Worm (Caenorhabditis elegans) whole organism, L1 larva: ENCODE measurements around the gene str-19.
"Not testable (repeated sequence)": the region's sequence is repeated elsewhere in the genome, so short reads cannot be mapped to it uniquely, and the experiment has no call there.

Experiments
- C16A3.4 ChIP-seq: fragments of 150-350 bp; optimal IDR thresholded peaks from 2 replicates; lab custom pipeline; 2014; ENCODE audit warnings: missing biosample characterization, missing genetic modification characterization
- aha-1 ChIP-seq: fragments of 150-350 bp; optimal IDR thresholded peaks from 2 replicates; lab custom pipeline; 2014; ENCODE audit warnings: missing biosample characterization, missing genetic modification characterization
- ceh-63 ChIP-seq: fragments of 200-800 bp; sonication (Bioruptor generic); optimal IDR thresholded peaks from 2 replicates; lab custom pipeline; 2018; ENCODE audit warnings: mild to moderate bottlenecking, missing genetic modification characterization, missing compliant biosample characterization
- ceh-8 ChIP-seq: fragments of 200-800 bp; sonication (Bioruptor generic); optimal IDR thresholded peaks from 2 replicates; lab custom pipeline; 2018; ENCODE audit warnings: mild to moderate bottlenecking, missing genetic modification characterization, moderate library complexity, missing compliant biosample characterization
- ceh-88 ChIP-seq: fragments of 200-800 bp; sonication (Bioruptor generic); IDR thresholded peaks from 2 replicates; pipeline ENCODE4 v1.3.6; 2022; ENCODE audit warnings: missing genetic modification characterization, missing compliant biosample characterization
- ces-1 ChIP-seq: fragments of 150-350 bp; optimal IDR thresholded peaks from 2 replicates; lab custom pipeline; 2014; ENCODE audit warnings: missing biosample characterization, missing genetic modification reagents, missing genetic modification characterization
- dpl-1 ChIP-seq, 3 experiments: fragments of 150-350 bp in 2 of 3; sonication (generic microtip) in 1 of 3; optimal IDR thresholded peaks; 2 replicates each; lab custom pipeline; 2014 to 2017; ENCODE audit warnings: missing biosample characterization in 3 of 3, missing genetic modification characterization in 3 of 3, missing genetic modification reagents in 3 of 3
- efl-3 ChIP-seq: fragments of 200-800 bp; sonication (Bioruptor generic); optimal IDR thresholded peaks from 2 replicates; lab custom pipeline; 2018; ENCODE audit warnings: mild to moderate bottlenecking, missing genetic modification characterization, missing compliant biosample characterization
- egl-13 ChIP-seq: sonication (generic microtip); optimal IDR thresholded peaks from 2 replicates; lab custom pipeline; 2016; ENCODE audit warnings: missing genotype, missing genetic modification reagents, missing genetic modification characterization, missing compliant biosample characterization
- elt-3 ChIP-seq, 6 experiments: fragments of 150-350 bp in 1 of 6; sonication (generic microtip); optimal IDR thresholded peaks; 2 replicates each; lab custom pipeline; 2017 to 2018; ENCODE audit warnings: missing biosample characterization in 6 of 6, missing genetic modification characterization in 6 of 6, inconsistent platforms in 1 of 6
- ets-5 ChIP-seq: fragments of 200-800 bp; sonication (Bioruptor generic); IDR thresholded peaks from 2 replicates; pipeline ENCODE4 v1.3.6; 2022; ENCODE audit warnings: missing genetic modification characterization, missing compliant biosample characterization
- fos-1 ChIP-seq: fragments of 150-350 bp; optimal IDR thresholded peaks from 2 replicates; lab custom pipeline; 2014; ENCODE audit warnings: missing biosample characterization, missing genetic modification characterization
- grh-1 ChIP-seq: fragments of 200-800 bp; sonication (Bioruptor generic); IDR thresholded peaks from 2 replicates; pipeline ENCODE4 v1.3.6; 2022; ENCODE audit warnings: missing genetic modification reagents, missing genetic modification characterization, missing compliant biosample characterization
- lin-15B ChIP-seq: fragments of 150-350 bp; sonication (generic microtip); optimal IDR thresholded peaks from 3 replicates; lab custom pipeline; 2014; ENCODE audit warnings: missing biosample characterization, missing genetic modification characterization
- lin-35 ChIP-seq, 2 experiments: fragments of 150-350 bp; optimal IDR thresholded peaks; 2 replicates each; lab custom pipeline; 2014; ENCODE audit warnings: missing biosample characterization in 2 of 2, missing genetic modification characterization in 2 of 2, missing genetic modification reagents in 2 of 2
- lin-39 ChIP-seq: fragments of 150-350 bp; optimal IDR thresholded peaks from 2 replicates; lab custom pipeline; 2014; ENCODE audit warnings: missing biosample characterization, missing genetic modification reagents, missing genetic modification characterization
- mab-9 ChIP-seq: fragments of 200-800 bp; sonication (Bioruptor generic); IDR thresholded peaks from 2 replicates; pipeline ENCODE4 v1.3.6; 2022; ENCODE audit warnings: missing genetic modification reagents, missing genetic modification characterization, missing compliant biosample characterization
- mef-2 ChIP-seq: fragments of 150-350 bp; optimal IDR thresholded peaks from 2 replicates; lab custom pipeline; 2014; ENCODE audit warnings: missing biosample characterization, missing genetic modification characterization
- nhr-12 ChIP-seq: sonication (generic microtip); optimal IDR thresholded peaks from 2 replicates; lab custom pipeline; 2017; ENCODE audit warnings: missing biosample characterization, missing genetic modification characterization
- nhr-19 ChIP-seq: fragments of 200-800 bp; sonication (Bioruptor generic); conservative IDR thresholded peaks from 2 replicates; pipeline ENCODE4 v1.3.6; 2022; ENCODE audit warnings: missing genetic modification characterization, missing compliant biosample characterization
- nhr-237 ChIP-seq: fragments of 150-350 bp; optimal IDR thresholded peaks from 2 replicates; lab custom pipeline; 2014; ENCODE audit warnings: missing biosample characterization, missing genetic modification characterization
- nhr-28 ChIP-seq: fragments of 150-350 bp; optimal IDR thresholded peaks from 2 replicates; lab custom pipeline; 2014; ENCODE audit warnings: missing biosample characterization, missing genetic modification characterization
- nhr-76 ChIP-seq: sonication (generic microtip); optimal IDR thresholded peaks from 2 replicates; lab custom pipeline; 2017; ENCODE audit warnings: missing biosample characterization, missing genetic modification characterization
- nhr-85 ChIP-seq: sonication (generic microtip); peaks from one replicate; lab custom pipeline; 2016; ENCODE audit warnings: missing genetic modification characterization, inconsistent platforms, missing compliant biosample characterization
- nhr-90 ChIP-seq: sonication (generic microtip); optimal IDR thresholded peaks from 2 replicates; lab custom pipeline; 2016; ENCODE audit warnings: mild to moderate bottlenecking, missing genetic modification characterization, missing compliant biosample characterization; ENCODE audit not compliant: poor library complexity
- rnt-1 ChIP-seq: sonication (generic microtip); optimal IDR thresholded peaks from 2 replicates; lab custom pipeline; 2016; ENCODE audit warnings: mild to moderate bottlenecking, missing genetic modification characterization, moderate library complexity, missing compliant biosample characterization
- skn-1 ChIP-seq: fragments of 150-350 bp; optimal IDR thresholded peaks from 2 replicates; lab custom pipeline; 2014; ENCODE audit warnings: missing biosample characterization, missing genetic modification characterization
- snpc-4 ChIP-seq: fragments of 150-350 bp; optimal IDR thresholded peaks from 2 replicates; lab custom pipeline; 2014; ENCODE audit warnings: missing biosample characterization, missing genetic modification characterization
- snu-23 ChIP-seq: sonication (generic microtip); optimal IDR thresholded peaks from 2 replicates; lab custom pipeline; 2016; ENCODE audit warnings: missing genetic modification characterization, missing compliant biosample characterization
- sox-4 ChIP-seq: sonication (generic microtip); optimal IDR thresholded peaks from 2 replicates; lab custom pipeline; 2016; ENCODE audit warnings: missing genetic modification characterization, missing compliant biosample characterization
- swsn-7 ChIP-seq: sonication (generic microtip); optimal IDR thresholded peaks from 2 replicates; lab custom pipeline; 2016; ENCODE audit warnings: missing genetic modification characterization, missing compliant biosample characterization
- unc-30 ChIP-seq: sonication (generic microtip); optimal IDR thresholded peaks from 2 replicates; lab custom pipeline; 2017; ENCODE audit warnings: missing biosample characterization, missing genetic modification characterization
- unc-62 ChIP-seq: fragments of 150-350 bp; optimal IDR thresholded peaks from 2 replicates; lab custom pipeline; 2014; ENCODE audit warnings: missing biosample characterization, missing genetic modification reagents, missing genetic modification characterization
- unc-86 ChIP-seq: sonication (generic microtip); optimal IDR thresholded peaks from 2 replicates; lab custom pipeline; 2016; ENCODE audit warnings: missing genetic modification characterization, missing compliant biosample characterization
- unc-98 ChIP-seq: fragments of 200-800 bp; sonication (Bioruptor generic); IDR thresholded peaks from 2 replicates; pipeline ENCODE4 v1.3.6; 2022; ENCODE audit warnings: missing genetic modification characterization, missing compliant biosample characterization
- vab-15 ChIP-seq: sonication (generic microtip); optimal IDR thresholded peaks from 2 replicates; lab custom pipeline; 2017; ENCODE audit warnings: missing genotype, mild to moderate bottlenecking, missing genetic modification characterization, missing compliant biosample characterization
- ztf-11 ChIP-seq, 2 experiments: sonication (generic microtip); optimal IDR thresholded peaks; 2 replicates each; lab custom pipeline; 2016 to 2017; ENCODE audit warnings: missing genetic modification characterization in 2 of 2, missing biosample characterization in 1 of 2, missing compliant biosample characterization in 1 of 2
- ztf-4 ChIP-seq: fragments of 150-350 bp; optimal IDR thresholded peaks from 2 replicates; lab custom pipeline; 2014; ENCODE audit warnings: missing biosample characterization, missing genetic modification characterization

str-19 gene

DNA sequence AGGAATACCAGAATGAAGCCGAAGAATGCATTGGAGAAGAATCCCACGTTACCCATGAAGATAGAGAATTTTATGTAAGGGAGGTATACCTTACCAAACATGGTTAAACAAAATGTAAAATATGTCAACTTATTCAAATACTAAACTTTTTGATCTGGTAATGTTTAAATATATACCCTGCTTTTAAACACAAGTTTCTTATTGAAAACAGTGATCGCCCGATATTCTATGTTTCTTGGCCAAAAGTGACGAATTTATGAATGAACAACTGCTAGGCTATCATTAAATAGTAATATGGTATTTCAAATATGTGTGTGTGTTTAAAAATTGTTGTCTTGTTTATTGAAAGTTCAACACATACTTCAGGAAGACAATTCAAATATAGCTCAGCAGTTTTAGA lies 4.1 kb upstream of the str-19 start, which contains the start of gene T23D5.8:
Gene T23D5.8, minus strand, starts transcription at position 101 of the 400 bp plus-strand sequence.
- TF ChIP-seq aha-1 (tag; lab: Kevin White, UChicago); elt-3 (tag; optimal IDR thresholded peaks at IDR 0.05; lab: Kevin White, UChicago); lin-39: not testable (repeated sequence)

DNA sequence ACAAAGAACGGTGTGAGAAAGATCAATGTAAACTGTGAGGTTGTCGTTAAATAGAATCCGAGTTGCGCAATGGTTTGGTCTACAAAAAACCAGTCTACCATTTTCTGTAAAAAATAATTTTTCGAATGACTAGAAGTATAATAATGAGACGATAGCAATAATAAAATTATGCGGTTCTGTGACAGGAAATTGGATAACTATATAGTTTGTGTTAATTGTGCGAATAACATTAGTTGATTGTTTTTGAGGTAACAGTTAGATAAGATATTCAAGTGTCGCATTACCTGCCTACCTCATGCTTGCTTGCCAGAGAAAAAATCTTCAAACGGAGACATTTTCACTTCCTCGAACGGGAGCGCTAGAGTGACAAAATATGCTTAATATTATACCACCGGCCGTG lies 2.4 kb downstream of the str-19 start, which contains the start of gene str-18:
Gene str-18, minus strand, starts transcription at position 101 of the 400 bp plus-strand sequence.
- TF ChIP-seq mef-2 (tag; lab: Kevin White, UChicago) (no peak), skn-1 (tag; lab: Kevin White, UChicago) (no peak), rnt-1 (tag; lab: Kevin White, UChicago) (no peak), ceh-8 (GFP tag; lab: Kevin White, UChicago) (no peak)

DNA sequence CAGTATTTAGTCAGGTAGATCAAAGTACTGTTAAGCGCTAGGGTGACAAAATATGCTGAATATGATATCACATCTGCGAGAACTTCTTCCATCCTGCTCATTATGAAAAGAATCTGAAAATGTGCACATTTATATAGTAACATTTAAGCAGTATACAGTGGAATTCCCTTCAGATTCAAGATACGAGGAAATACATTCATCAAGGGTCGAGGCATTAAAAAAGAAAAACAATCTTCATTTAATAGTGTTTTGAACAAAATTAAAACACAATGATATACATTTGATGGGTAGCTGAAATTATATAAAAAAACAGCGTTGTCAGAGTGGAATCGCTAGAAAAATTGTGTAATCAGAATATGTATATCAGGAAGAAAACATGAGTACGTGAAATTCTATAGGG lies 8.5 kb downstream of the str-19 start, which contains the start of gene str-27:
Gene str-27, minus strand, starts transcription at position 101 of the 400 bp plus-strand sequence.
- no peak for TF ChIP-seq nhr-12 (tag; lab: Kevin White, UChicago)
- TF ChIP-seq lin-15B (tag; lab: Kevin White, UChicago) = no peak
- TF ChIP-seq swsn-7 (tag; lab: Kevin White, UChicago) = no peak
- no peak for TF ChIP-seq nhr-28
- no peak for TF ChIP-seq mab-9
- no peak for TF ChIP-seq ces-1 (GFP tag; lab: Kevin White, UChicago)
- no peak for TF ChIP-seq ceh-88
- TF ChIP-seq ceh-63 (GFP tag; lab: Kevin White, UChicago) = no peak
- TF ChIP-seq nhr-237 (tag; lab: Kevin White, UChicago) = no peak
- no peak for TF ChIP-seq lin-35 (GFP tag; optimal IDR thresholded peaks at IDR 0.05; lab: Kevin White, UChicago)
- TF ChIP-seq nhr-90 (tag; lab: Kevin White, UChicago) = no peak
- TF ChIP-seq snpc-4 (tag; lab: Kevin White, UChicago) = no peak

DNA sequence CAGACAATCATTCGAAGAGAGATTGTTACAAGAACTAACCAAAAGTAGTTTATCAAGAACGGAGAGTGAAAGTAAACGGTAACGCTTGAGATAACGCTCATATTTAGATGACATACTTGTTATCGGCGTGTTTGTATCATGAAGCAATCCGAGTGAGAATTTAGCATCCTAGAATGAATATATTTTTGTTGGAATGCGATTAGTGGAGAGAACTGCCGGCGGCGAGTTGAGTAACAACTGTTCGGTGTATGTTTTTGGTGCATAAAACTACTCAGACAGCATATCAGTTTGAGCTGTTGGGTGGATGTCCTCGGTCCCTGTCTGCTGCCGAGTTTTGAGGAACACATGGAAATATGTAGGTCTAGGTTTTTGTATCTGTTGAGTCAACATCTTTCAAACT lies 10.7 kb downstream of the str-19 start, which contains the start of gene T23D5.3:
Gene T23D5.3, minus strand, starts transcription at position 101 of the 400 bp plus-strand sequence.
- TF ChIP-seq ztf-4 (tag; lab: Kevin White, UChicago) = no peak
- no peak for TF ChIP-seq unc-86 (tag; lab: Kevin White, UChicago)
- no peak for TF ChIP-seq fos-1 (tag; lab: Kevin White, UChicago)
- TF ChIP-seq lin-39 = no peak
- TF ChIP-seq vab-15 (tag; lab: Kevin White, UChicago) = no peak
- no peak for TF ChIP-seq snu-23 (GFP tag; lab: Kevin White, UChicago)
- no peak for TF ChIP-seq nhr-85
- TF ChIP-seq dpl-1 (GFP tag; optimal IDR thresholded peaks at IDR 0.05; lab: Kevin White, UChicago) = no peak
- no peak for TF ChIP-seq C16A3.4 (tag; lab: Kevin White, UChicago)
- TF ChIP-seq unc-98 (GFP tag; lab: Robert Waterston, UW) = no peak
- no peak for TF ChIP-seq ceh-8 (GFP tag; lab: Kevin White, UChicago)
- no peak for TF ChIP-seq egl-13
- TF ChIP-seq ets-5 (GFP tag; lab: Robert Waterston, UW) = no peak
- no peak for TF ChIP-seq nhr-19
- no peak for TF ChIP-seq nhr-76

DNA sequence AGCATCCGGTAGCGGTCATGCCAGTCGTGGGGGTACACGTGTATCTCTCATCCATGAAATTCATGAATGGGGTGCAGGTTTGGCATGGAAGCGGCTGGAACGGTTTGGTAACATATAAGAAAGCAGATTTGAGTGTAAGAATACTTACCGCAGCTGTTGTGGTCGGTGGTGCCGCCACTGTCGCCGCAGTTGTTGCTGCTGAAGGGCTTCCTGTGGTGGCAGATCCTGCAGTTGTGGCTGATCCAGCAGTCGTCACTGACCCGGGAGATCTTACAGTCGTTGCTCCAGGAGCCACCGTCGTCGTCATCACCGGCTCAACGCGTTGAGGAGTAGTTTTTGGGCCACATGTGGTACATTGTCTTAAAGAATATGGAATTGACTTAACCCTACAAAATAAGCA lies 11.2 kb downstream of the str-19 start:
- TF ChIP-seq grh-1 (GFP tag; lab: Robert Waterston, UW) (no peak), snu-23 (GFP tag; lab: Kevin White, UChicago) (no peak), vab-15 (tag; lab: Kevin White, UChicago) (no peak), unc-62 (GFP tag; lab: Kevin White, UChicago) (no peak), ceh-88 (no peak), nhr-19 (no peak), sox-4 (tag; lab: Kevin White, UChicago) (no peak), C16A3.4 (tag; lab: Kevin White, UChicago) (no peak), unc-30 (no peak), lin-15B (tag; lab: Kevin White, UChicago) (no peak), efl-3 (no peak), ztf-11 (tag; optimal IDR thresholded peaks at IDR 0.05; lab: Kevin White, UChicago) (no peak)
